Worm (Caenorhabditis elegans) whole organism, midembryonic: ENCODE measurements around the gene nhl-2.

Experiments
- T22C8.4 ChIP-seq: fragments of 200-800 bp; sonication (Bioruptor generic); IDR thresholded peaks from 2 replicates; pipeline ENCODE4 v1.3.6; 2022; ENCODE audit warnings: missing genetic modification characterization, missing compliant biosample characterization
- cog-1 ChIP-seq: sonication (generic microtip); optimal IDR thresholded peaks from 2 replicates; lab custom pipeline; 2016; ENCODE audit warnings: missing genetic modification characterization, missing compliant biosample characterization
- flt-1 ChIP-seq: fragments of 200-800 bp; sonication (Bioruptor generic); IDR thresholded peaks from 2 replicates; pipeline ENCODE4 v1.3.6; 2022; ENCODE audit warnings: missing genetic modification characterization, missing compliant biosample characterization
- klf-2 ChIP-seq: fragments of 200-800 bp; sonication (Bioruptor generic); conservative IDR thresholded peaks from 2 replicates; pipeline ENCODE4 v1.3.6; 2022; ENCODE audit warnings: missing genetic modification reagents, missing genetic modification characterization, missing compliant biosample characterization
- med-1 ChIP-seq: sonication (generic microtip); optimal IDR thresholded peaks from 2 replicates; lab custom pipeline; 2017; ENCODE audit warnings: missing genetic modification characterization, mild to moderate bottlenecking, missing compliant biosample characterization, antibody characterized with exemption, missing genetic modification reagents; ENCODE audit not compliant: insufficient read depth
- ref-1 ChIP-seq: fragments of 200-800 bp; sonication (Bioruptor generic); conservative IDR thresholded peaks from 2 replicates; pipeline ENCODE4 v1.3.6; 2022; ENCODE audit warnings: missing genetic modification reagents, missing genetic modification characterization, missing compliant biosample characterization
- tab-1 ChIP-seq: fragments of 200-800 bp; sonication (Bioruptor generic); IDR thresholded peaks from 2 replicates; pipeline ENCODE4 v1.3.6; 2022; ENCODE audit warnings: missing genetic modification characterization, missing compliant biosample characterization
- ztf-23 ChIP-seq: fragments of 200-800 bp; sonication (Bioruptor generic); IDR thresholded peaks from 2 replicates; pipeline ENCODE4 v1.3.6; 2022; ENCODE audit warnings: missing genetic modification reagents, missing genetic modification characterization, missing compliant biosample characterization
- ztf-29 ChIP-seq: fragments of 200-800 bp; sonication (Bioruptor generic); IDR thresholded peaks from 2 replicates; pipeline ENCODE4 v1.3.6; 2022; ENCODE audit warnings: missing genetic modification reagents, missing genetic modification characterization, missing compliant biosample characterization

nhl-2 gene

DNA sequence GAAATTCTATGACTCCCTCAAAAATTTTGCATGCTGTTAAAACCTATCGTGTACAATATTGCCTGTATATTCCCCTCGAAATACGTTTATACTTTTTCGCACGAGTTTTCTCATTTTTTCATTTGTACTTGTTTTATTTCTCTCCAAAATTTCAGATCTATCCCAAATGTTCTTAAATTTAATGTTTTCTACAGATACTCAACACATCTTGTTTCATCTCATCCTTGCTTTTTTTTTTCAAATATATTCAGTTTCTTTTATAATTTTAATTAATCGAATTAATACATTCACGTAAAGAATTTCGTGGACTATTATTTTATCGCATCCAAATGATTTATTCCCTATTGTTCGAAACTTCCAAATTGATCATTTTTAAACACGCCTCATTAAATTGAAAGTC is 44.0 kb downstream of the nhl-2 start, which contains the start of gene C35D10.8:
Gene C35D10.8, plus strand, starts transcription at position 301 of the 400 bp plus-strand sequence.
- TF ChIP-seq T22C8.4 (GFP tag; lab: Robert Waterston, UW), result no peak
- TF ChIP-seq tab-1 (GFP tag; lab: Robert Waterston, UW), result no peak
- TF ChIP-seq flt-1 (GFP tag; lab: Robert Waterston, UW), result no peak
- TF ChIP-seq ztf-29, result no peak
- TF ChIP-seq ref-1 (GFP tag; lab: Robert Waterston, UW), result no peak
- no peak for TF ChIP-seq med-1 (GFP tag; lab: Kevin White, UChicago)
- no peak for TF ChIP-seq ztf-23
- no peak for TF ChIP-seq cog-1 (tag; lab: Kevin White, UChicago)
- no peak for TF ChIP-seq klf-2 (GFP tag; lab: Robert Waterston, UW)

DNA sequence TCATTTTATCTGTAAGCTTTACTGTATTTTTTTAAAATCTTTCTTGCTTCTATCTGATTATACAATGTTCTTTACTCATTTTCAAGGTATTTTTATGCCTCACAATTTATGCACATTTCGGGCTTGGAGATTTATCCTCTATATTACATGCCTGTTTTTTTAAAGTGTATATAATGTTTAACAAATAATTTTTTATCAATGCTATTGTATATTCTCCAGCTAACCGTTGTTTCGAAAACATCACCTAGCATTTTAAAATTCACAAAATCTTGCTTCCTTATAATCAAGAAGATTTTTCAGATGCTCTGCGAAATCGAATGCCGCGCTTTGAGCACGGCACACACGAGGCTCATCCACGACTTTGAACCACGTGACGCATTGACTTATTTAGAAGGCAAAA is 46.9 kb downstream of the nhl-2 start, which contains the start of gene ced-4:
Gene ced-4, plus strand, starts transcription at position 301 of the 400 bp plus-strand sequence.
- no peak for TF ChIP-seq tab-1 (GFP tag; lab: Robert Waterston, UW)
- no peak for TF ChIP-seq ztf-29
- no peak for TF ChIP-seq klf-2 (GFP tag; lab: Robert Waterston, UW)
- no peak for TF ChIP-seq T22C8.4 (GFP tag; lab: Robert Waterston, UW)
- no peak for TF ChIP-seq ztf-23
- no peak for TF ChIP-seq ref-1 (GFP tag; lab: Robert Waterston, UW)
- no peak for TF ChIP-seq cog-1 (tag; lab: Kevin White, UChicago)
- TF ChIP-seq flt-1 (GFP tag; lab: Robert Waterston, UW), result no peak

DNA sequence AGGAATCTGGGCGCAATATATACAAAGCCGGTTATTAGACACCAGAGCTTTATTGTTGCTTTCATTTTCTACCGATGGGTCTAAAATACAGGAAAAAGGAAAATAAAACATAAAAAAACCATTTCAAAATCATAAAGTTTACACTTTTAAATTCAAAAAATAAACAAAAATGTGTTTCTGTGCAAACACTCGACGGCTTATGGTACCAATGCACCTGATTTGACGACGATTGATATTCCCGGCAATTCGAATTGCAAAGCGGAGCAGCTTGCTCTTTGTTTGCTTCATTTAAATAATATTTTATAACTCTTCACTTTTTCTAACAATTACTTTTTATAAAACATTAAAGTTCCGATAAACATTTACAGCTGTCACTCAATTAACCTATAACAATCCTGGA is 48.7 kb downstream of the nhl-2 start, which contains the start of gene F26A1.1:
Gene F26A1.1, plus strand, starts transcription at position 369 of the 400 bp plus-strand sequence.
- TF ChIP-seq cog-1 (tag; lab: Kevin White, UChicago), result no peak
- no peak for TF ChIP-seq med-1 (GFP tag; lab: Kevin White, UChicago)
- no peak for TF ChIP-seq ztf-29
- TF ChIP-seq klf-2 (GFP tag; lab: Robert Waterston, UW), result no peak
- TF ChIP-seq T22C8.4 (GFP tag; lab: Robert Waterston, UW), result no peak
- no peak for TF ChIP-seq ztf-23
- TF ChIP-seq flt-1 (GFP tag; lab: Robert Waterston, UW), result no peak
- no peak for TF ChIP-seq tab-1 (GFP tag; lab: Robert Waterston, UW)
- no peak for TF ChIP-seq ref-1 (GFP tag; lab: Robert Waterston, UW)

DNA sequence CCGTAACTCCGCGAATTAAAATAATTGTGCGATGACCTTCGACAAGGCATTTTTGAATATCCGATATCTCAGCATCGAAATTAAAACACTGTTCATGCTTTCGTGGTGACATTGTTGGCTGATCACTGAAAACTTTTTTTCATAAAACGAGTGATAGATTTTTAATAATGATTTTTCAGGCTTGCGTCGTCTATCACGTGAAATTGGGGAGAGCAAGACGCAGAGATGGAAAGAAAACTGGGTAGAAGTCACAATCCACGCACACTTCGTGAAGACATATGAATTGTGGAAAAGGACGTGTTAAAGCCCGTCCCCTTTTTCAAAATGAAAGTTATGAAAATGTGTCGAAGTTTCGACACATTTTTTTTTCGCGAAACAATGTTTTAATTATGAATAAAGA is 49.1 kb downstream of the nhl-2 start, which contains the start of gene nonu-1:
Gene nonu-1, minus strand, starts transcription at position 169 of the 400 bp plus-strand sequence.
- TF ChIP-seq ztf-29, result no peak
- TF ChIP-seq ref-1 (GFP tag; lab: Robert Waterston, UW), result no peak
- TF ChIP-seq cog-1 (tag; lab: Kevin White, UChicago), result no peak
- TF ChIP-seq flt-1 (GFP tag; lab: Robert Waterston, UW), result no peak
- no peak for TF ChIP-seq klf-2 (GFP tag; lab: Robert Waterston, UW)
- TF ChIP-seq tab-1 (GFP tag; lab: Robert Waterston, UW), result no peak

DNA sequence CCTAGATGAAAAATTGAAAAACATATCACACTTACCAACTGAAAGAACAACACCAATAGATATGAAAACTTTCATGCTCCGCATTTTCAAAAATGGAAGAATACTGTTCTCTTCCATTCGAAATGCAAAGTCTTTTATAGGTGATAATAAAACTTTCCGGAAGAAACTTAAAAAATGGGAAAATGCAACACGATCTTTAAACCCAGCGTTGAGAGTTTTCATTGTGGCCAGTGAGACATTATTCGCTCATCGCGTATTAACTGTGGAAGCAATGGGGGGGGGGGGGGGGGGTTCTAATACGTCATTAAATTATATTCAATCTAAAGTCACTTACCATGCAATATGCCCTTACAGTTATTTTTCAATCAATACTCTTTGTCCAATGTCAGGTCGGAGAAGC is 54.6 kb downstream of the nhl-2 start, which contains the start of the genes clec-157 and fkh-5:
Gene clec-157, minus strand, starts transcription at position 101 of the 400 bp plus-strand sequence.
Gene fkh-5, plus strand, starts transcription at position 336 of the 400 bp plus-strand sequence.
- no peak for TF ChIP-seq T22C8.4 (GFP tag; lab: Robert Waterston, UW)
- no peak for TF ChIP-seq tab-1 (GFP tag; lab: Robert Waterston, UW)
- TF ChIP-seq klf-2 (GFP tag; lab: Robert Waterston, UW), result no peak
- no peak for TF ChIP-seq cog-1 (tag; lab: Kevin White, UChicago)
- TF ChIP-seq ref-1 (GFP tag; lab: Robert Waterston, UW), result no peak
- no peak for TF ChIP-seq med-1 (GFP tag; lab: Kevin White, UChicago)
- TF ChIP-seq ztf-23, result no peak
- no peak for TF ChIP-seq flt-1 (GFP tag; lab: Robert Waterston, UW)
- no peak for TF ChIP-seq ztf-29
